Worm (Caenorhabditis elegans) whole organism, L4 larva: ENCODE data around the gene aars-1.

Experiments
- D1046.2 ChIP-seq: fragments of 200-800 bp; sonication (Bioruptor generic); IDR thresholded peaks from 2 replicates; pipeline ENCODE4 v1.3.6; 2022; ENCODE audit warnings: missing genetic modification characterization, missing compliant biosample characterization
- F10B5.3 ChIP-seq: sonication (generic microtip); optimal IDR thresholded peaks from 2 replicates; lab custom pipeline; 2016; ENCODE audit warnings: mild to moderate bottlenecking, missing genetic modification characterization, missing compliant biosample characterization
- F26F4.8 ChIP-seq: fragments of 200-800 bp; sonication (Bioruptor generic); conservative IDR thresholded peaks from 2 replicates; pipeline ENCODE4 v1.3.6; 2022; ENCODE audit warnings: missing genetic modification characterization, missing compliant biosample characterization
- R02D3.7 ChIP-seq: fragments of 150-350 bp; sonication (generic microtip); optimal IDR thresholded peaks from 3 replicates; lab custom pipeline; 2014; ENCODE audit warnings: missing biosample characterization, missing genetic modification characterization
- T20F7.1 ChIP-seq: fragments of 200-800 bp; sonication (Bioruptor generic); optimal IDR thresholded peaks from 2 replicates; lab custom pipeline; 2018; ENCODE audit warnings: mild to moderate bottlenecking, missing genetic modification characterization, missing compliant biosample characterization
- Y105C5A.15 ChIP-seq: fragments of 200-800 bp; sonication (Bioruptor generic); IDR thresholded peaks from 2 replicates; pipeline ENCODE4 v1.3.6; 2022; ENCODE audit warnings: missing genetic modification characterization, missing compliant biosample characterization
- Y48G9A.11 ChIP-seq: fragments of 200-800 bp; sonication (Bioruptor generic); IDR thresholded peaks from 2 replicates; pipeline ENCODE4 v1.3.6; 2022; ENCODE audit warnings: missing genetic modification reagents, missing genetic modification characterization, missing compliant biosample characterization
- Y75B8A.6 ChIP-seq: fragments of 200-800 bp; sonication (Bioruptor generic); IDR thresholded peaks from 2 replicates; pipeline ENCODE4 v1.3.6; 2022; ENCODE audit warnings: missing genetic modification reagents, missing genetic modification characterization, missing compliant biosample characterization
- ZK337.2 ChIP-seq: fragments of 200-800 bp; sonication (Bioruptor generic); IDR thresholded peaks from 2 replicates; pipeline ENCODE4 v1.3.6; 2022; ENCODE audit warnings: missing genetic modification reagents, missing genetic modification characterization, missing compliant biosample characterization
- ZK546.5 ChIP-seq, 2 experiments: sonication (generic microtip); optimal IDR thresholded peaks; 2 replicates each; lab custom pipeline; 2017; ENCODE audit warnings: missing biosample characterization in 2 of 2, missing genetic modification characterization in 2 of 2
- arid-1 ChIP-seq: fragments of 200-800 bp; sonication (Bioruptor generic); conservative IDR thresholded peaks from 2 replicates; pipeline ENCODE4 v1.3.6; 2022; ENCODE audit warnings: missing genetic modification reagents, missing genetic modification characterization, missing compliant biosample characterization
- attf-4 ChIP-seq: sonication (generic microtip); optimal IDR thresholded peaks from 3 replicates; lab custom pipeline; 2017; ENCODE audit warnings: missing biosample characterization, missing genetic modification characterization
- ceh-20 ChIP-seq: fragments of 200-800 bp; sonication (Bioruptor generic); IDR thresholded peaks from 2 replicates; pipeline ENCODE4 v1.3.6; 2022; ENCODE audit warnings: missing genetic modification reagents, missing genetic modification characterization, missing compliant biosample characterization
- ceh-28 ChIP-seq: fragments of 150-350 bp; optimal IDR thresholded peaks from 2 replicates; lab custom pipeline; 2014; ENCODE audit warnings: missing biosample characterization, missing genetic modification reagents, missing genetic modification characterization
- ceh-82 ChIP-seq: sonication (generic microtip); optimal IDR thresholded peaks from 2 replicates; lab custom pipeline; 2017; ENCODE audit warnings: missing biosample characterization, missing genetic modification characterization
- ces-1 ChIP-seq: fragments of 150-350 bp; sonication (generic microtip); optimal IDR thresholded peaks from 4 replicates; lab custom pipeline; 2014; ENCODE audit warnings: missing biosample characterization, missing genetic modification reagents, missing genetic modification characterization
- ctbp-1 ChIP-seq: fragments of 200-800 bp; sonication (Bioruptor generic); IDR thresholded peaks from 2 replicates; pipeline ENCODE4 v1.3.6; 2022; ENCODE audit warnings: missing genetic modification reagents, missing genetic modification characterization, missing compliant biosample characterization
- daf-16 ChIP-seq, 3 experiments: sonication (generic microtip); optimal IDR thresholded peaks; 2 replicates each; lab custom pipeline; 2016 to 2017; ENCODE audit warnings: missing genetic modification characterization in 3 of 3, missing genetic modification reagents in 3 of 3, mild to moderate bottlenecking in 2 of 3, missing compliant biosample characterization in 2 of 3, missing biosample characterization in 1 of 3, moderate library complexity in 1 of 3
- dmd-8 ChIP-seq: fragments of 200-800 bp; sonication (Bioruptor generic); IDR thresholded peaks from 2 replicates; pipeline ENCODE4 v1.3.6; 2022; ENCODE audit warnings: missing genetic modification characterization, missing compliant biosample characterization
- dpl-1 ChIP-seq: fragments of 150-350 bp; optimal IDR thresholded peaks from 2 replicates; lab custom pipeline; 2014; ENCODE audit warnings: missing biosample characterization, missing genetic modification reagents, missing genetic modification characterization
- dve-1 ChIP-seq: sonication (generic microtip); optimal IDR thresholded peaks from 2 replicates; lab custom pipeline; 2017; ENCODE audit warnings: antibody characterized with exemption, mild to moderate bottlenecking, missing genetic modification characterization, missing compliant biosample characterization; ENCODE audit not compliant: insufficient read depth
- fkh-10 ChIP-seq: fragments of 150-350 bp; optimal IDR thresholded peaks from 2 replicates; lab custom pipeline; 2014; ENCODE audit warnings: missing biosample characterization, missing genetic modification reagents, missing genetic modification characterization
- hlh-11 ChIP-seq: fragments of 200-800 bp; sonication (Bioruptor generic); optimal IDR thresholded peaks from 2 replicates; lab custom pipeline; 2018; ENCODE audit warnings: mild to moderate bottlenecking, missing genetic modification characterization, missing compliant biosample characterization
- lim-7 ChIP-seq: fragments of 200-800 bp; sonication (Bioruptor generic); IDR thresholded peaks from 2 replicates; pipeline ENCODE4 v1.3.6; 2022; ENCODE audit warnings: missing genetic modification characterization, missing compliant biosample characterization
- lin-1 ChIP-seq: fragments of 200-800 bp; sonication (Bioruptor generic); IDR thresholded peaks from 2 replicates; pipeline ENCODE4 v1.3.6; 2022; ENCODE audit warnings: missing genetic modification reagents, missing genetic modification characterization, missing compliant biosample characterization
- lin-15B ChIP-seq: fragments of 150-350 bp; sonication (generic microtip); optimal IDR thresholded peaks from 3 replicates; lab custom pipeline; 2014; ENCODE audit warnings: missing biosample characterization, missing genetic modification characterization
- lir-3 ChIP-seq: sonication (generic microtip); optimal IDR thresholded peaks from 2 replicates; lab custom pipeline; 2016; ENCODE audit warnings: mild to moderate bottlenecking, missing genetic modification characterization, missing compliant biosample characterization
- lsy-2 ChIP-seq, 2 experiments: fragments of 150-350 bp in 1 of 2; sonication (generic microtip) in 1 of 2; optimal IDR thresholded peaks; 2 replicates each; lab custom pipeline; 2014 to 2017; ENCODE audit warnings: missing biosample characterization in 2 of 2, missing genetic modification characterization in 2 of 2
- madf-9 ChIP-seq: fragments of 200-800 bp; sonication (Bioruptor generic); conservative IDR thresholded peaks from 2 replicates; pipeline ENCODE4 v1.3.6; 2022; ENCODE audit warnings: missing genetic modification reagents, missing genetic modification characterization, missing compliant biosample characterization
- mdt-29 ChIP-seq: fragments of 200-800 bp; sonication (Bioruptor generic); IDR thresholded peaks from 2 replicates; pipeline ENCODE4 v1.3.6; 2022; ENCODE audit warnings: missing genetic modification reagents, missing genetic modification characterization, missing compliant biosample characterization
- mep-1 ChIP-seq: fragments of 150-350 bp; sonication (generic microtip); optimal IDR thresholded peaks from 3 replicates; lab custom pipeline; 2014; ENCODE audit warnings: missing biosample characterization, missing genetic modification characterization
- mes-2 ChIP-seq: sonication (generic microtip); optimal IDR thresholded peaks from 2 replicates; lab custom pipeline; 2016; ENCODE audit warnings: missing genotype, mild to moderate bottlenecking, missing genetic modification characterization, missing compliant biosample characterization; ENCODE audit not compliant: poor library complexity, severe bottlenecking
- mxl-2 ChIP-seq: fragments of 200-800 bp; sonication (Bioruptor generic); conservative IDR thresholded peaks from 2 replicates; pipeline ENCODE4 v1.3.6; 2022; ENCODE audit warnings: missing genetic modification reagents, missing genetic modification characterization, missing compliant biosample characterization
- nhr-11 ChIP-seq: fragments of 150-350 bp; optimal IDR thresholded peaks from 2 replicates; lab custom pipeline; 2014; ENCODE audit warnings: missing biosample characterization, missing genetic modification characterization
- nhr-111 ChIP-seq: fragments of 200-800 bp; sonication (Bioruptor generic); optimal IDR thresholded peaks from 2 replicates; lab custom pipeline; 2018; ENCODE audit warnings: mild to moderate bottlenecking, missing genetic modification characterization, missing compliant biosample characterization
- nhr-41 ChIP-seq: fragments of 200-800 bp; sonication (Bioruptor generic); IDR thresholded peaks from 2 replicates; pipeline ENCODE4 v1.3.6; 2022; ENCODE audit warnings: missing genetic modification reagents, missing genetic modification characterization, missing compliant biosample characterization
- nhr-6 ChIP-seq: fragments of 150-350 bp; optimal IDR thresholded peaks from 2 replicates; lab custom pipeline; 2014; ENCODE audit warnings: missing biosample characterization, missing genetic modification characterization
- nhr-76 ChIP-seq: fragments of 150-350 bp; optimal IDR thresholded peaks from 2 replicates; lab custom pipeline; 2014; ENCODE audit warnings: missing biosample characterization, missing genetic modification characterization
- pha-4 ChIP-seq, 2 experiments: fragments of 150-350 bp in 1 of 2; fragments of 200-800 bp in 1 of 2; sonication (Bioruptor generic) in 1 of 2; IDR thresholded peaks in 1 of 2; optimal IDR thresholded peaks in 1 of 2; 2 replicates each; pipeline versions ENCODE4 v1.3.6 to Lab custom; 2014 to 2022; ENCODE audit warnings: missing genetic modification characterization in 2 of 2, missing genetic modification reagents in 2 of 2, missing biosample characterization in 1 of 2, missing compliant biosample characterization in 1 of 2
- php-3 ChIP-seq: fragments of 200-800 bp; sonication (Bioruptor generic); IDR thresholded peaks from 2 replicates; pipeline ENCODE4 v1.3.6; 2022; ENCODE audit warnings: missing genetic modification reagents, missing genetic modification characterization, missing compliant biosample characterization
- pqm-1 ChIP-seq: sonication (generic microtip); optimal IDR thresholded peaks from 2 replicates; lab custom pipeline; 2017; ENCODE audit warnings: missing biosample characterization, missing genetic modification characterization
- rbr-2 ChIP-seq: sonication (generic microtip); optimal IDR thresholded peaks from 2 replicates; lab custom pipeline; 2016; ENCODE audit warnings: missing genotype, missing genetic modification characterization, missing compliant biosample characterization
- sdz-12 ChIP-seq: fragments of 200-800 bp; sonication (Bioruptor generic); optimal IDR thresholded peaks from 2 replicates; lab custom pipeline; 2018; ENCODE audit warnings: mild to moderate bottlenecking, missing genetic modification characterization, missing compliant biosample characterization
- snpc-1.2 ChIP-seq: fragments of 200-800 bp; sonication (Bioruptor generic); IDR thresholded peaks from 2 replicates; pipeline ENCODE4 v1.3.6; 2022; ENCODE audit warnings: missing genetic modification reagents, missing genetic modification characterization, missing compliant biosample characterization
- spr-1 ChIP-seq: sonication (generic microtip); optimal IDR thresholded peaks from 2 replicates; lab custom pipeline; 2016; ENCODE audit warnings: mild to moderate bottlenecking, missing genetic modification characterization, missing compliant biosample characterization
- vab-7 ChIP-seq: fragments of 200-800 bp; sonication (Bioruptor generic); IDR thresholded peaks from 2 replicates; pipeline ENCODE4 v1.3.6; 2022; ENCODE audit warnings: missing genetic modification reagents, missing genetic modification characterization, missing compliant biosample characterization
- zfp-3 ChIP-seq: fragments of 200-800 bp; sonication (Bioruptor generic); conservative IDR thresholded peaks from 2 replicates; pipeline ENCODE4 v1.3.6; 2022; ENCODE audit warnings: missing genetic modification reagents, missing genetic modification characterization, missing compliant biosample characterization
- zip-2 ChIP-seq: fragments of 150-350 bp; optimal IDR thresholded peaks from 2 replicates; lab custom pipeline; 2014; ENCODE audit warnings: missing biosample characterization, missing genetic modification characterization

Gene aars-1

ce11 chrII:11484600-11484999 is 20.3 kb upstream of the aars-1 start (continued):
- TF ChIP-seq F10B5.3 (tag; lab: Kevin White, UChicago) (peak; percentile 77), nhr-111 (peak; percentile 70), D1046.2 (GFP tag; lab: Robert Waterston, UW) (peak; percentile 95), T20F7.1 (GFP tag; lab: Kevin White, UChicago) (no peak), nhr-41 (GFP tag; lab: Robert Waterston, UW) (peak; percentile 95), dpl-1 (GFP tag; lab: Kevin White, UChicago) (peak; percentile 46), mxl-2 (peak; percentile 75), mes-2 (tag; lab: Kevin White, UChicago) (peak; percentile 88), sdz-12 (GFP tag; lab: Kevin White, UChicago) (peak; percentile 79), ceh-28 (tag; lab: Kevin White, UChicago) (no peak), madf-9 (GFP tag; lab: Robert Waterston, UW) (peak; percentile 94), rbr-2 (tag; lab: Kevin White, UChicago) (peak; percentile 87), php-3 (GFP tag; lab: Robert Waterston, UW) (peak; percentile 79), mdt-29 (GFP tag; lab: Robert Waterston, UW) (peak; percentile 87), ctbp-1 (GFP tag; lab: Robert Waterston, UW) (peak; percentile 95), ceh-20 (GFP tag; lab: Robert Waterston, UW) (peak; percentile 92), daf-16 (GFP tag; optimal IDR thresholded peaks at IDR 0.05; lab: Kevin White, UChicago) (peak; percentile 61 to 91), daf-16 (tag; optimal IDR thresholded peaks at IDR 0.05; lab: Kevin White, UChicago) (peak; percentile 68), lsy-2 (tag; optimal IDR thresholded peaks at IDR 0.05; lab: Kevin White, UChicago) (peak in 1 of 2 experiments; percentile 87), R02D3.7 (tag; lab: Kevin White, UChicago) (peak; percentile 15), attf-4 (no peak), lin-1 (GFP tag; lab: Robert Waterston, UW) (peak; percentile 92), lir-3 (tag; lab: Kevin White, UChicago) (peak; percentile 87), pqm-1 (tag; lab: Kevin White, UChicago) (no peak), ZK546.5 (tag; optimal IDR thresholded peaks at IDR 0.05; lab: Kevin White, UChicago) (no peak), ceh-82 (no peak), zfp-3 (0 out of 2 replicates have a peak, but pooled peaks have one; percentile 48), nhr-76 (no peak), nhr-6 (tag; lab: Kevin White, UChicago) (no peak), lim-7 (GFP tag; lab: Robert Waterston, UW) (peak; percentile 100), vab-7 (GFP tag; lab: Robert Waterston, UW) (peak; percentile 98), dve-1 (tag; lab: Kevin White, UChicago) (peak; percentile 78), lin-15B (tag; lab: Kevin White, UChicago) (no peak), Y48G9A.11 (peak; percentile 78), snpc-1.2 (GFP tag; lab: Robert Waterston, UW) (peak; percentile 92), fkh-10 (peak; percentile 34), Y75B8A.6 (GFP tag; lab: Robert Waterston, UW) (peak; percentile 87), mep-1 (no peak), hlh-11 (peak; percentile 73), pha-4 (GFP tag; IDR thresholded peaks at IDR 0.05; lab: Robert Waterston, UW) (peak; percentile 96), pha-4 (tag; optimal IDR thresholded peaks at IDR 0.05; lab: Kevin White, UChicago) (no peak), arid-1 (GFP tag; lab: Robert Waterston, UW) (peak; percentile 97), F26F4.8 (peak; percentile 99), spr-1 (peak; percentile 89), zip-2 (tag; lab: Kevin White, UChicago) (peak; percentile 51), ces-1 (GFP tag; lab: Kevin White, UChicago) (no peak), Y105C5A.15 (GFP tag; lab: Robert Waterston, UW) (peak; percentile 97), nhr-11 (tag; lab: Kevin White, UChicago) (no peak), ZK337.2 (GFP tag; lab: Robert Waterston, UW) (peak; percentile 91), dmd-8 (GFP tag; lab: Robert Waterston, UW) (peak; percentile 100)
- TF ChIP-seq, all 104 proteins: peak for 72
